Worm (Caenorhabditis elegans) whole organism, mixed stage, embryonic: ENCODE results near the gene nas-10.

ENCODE experiments used
- nhr-12 ChIP-seq: fragments of 150-350 bp; optimal IDR thresholded peaks from 2 replicates; lab custom pipeline; 2014; ENCODE audit warnings: missing biosample characterization, missing genetic modification characterization
- nhr-237 ChIP-seq: fragments of 150-350 bp; optimal IDR thresholded peaks from 2 replicates; lab custom pipeline; 2014; ENCODE audit warnings: missing biosample characterization, missing genetic modification characterization
- ztf-11 ChIP-seq: fragments of 150-350 bp; optimal IDR thresholded peaks from 2 replicates; lab custom pipeline; 2014; ENCODE audit warnings: missing biosample characterization, missing genetic modification characterization

DNA sequence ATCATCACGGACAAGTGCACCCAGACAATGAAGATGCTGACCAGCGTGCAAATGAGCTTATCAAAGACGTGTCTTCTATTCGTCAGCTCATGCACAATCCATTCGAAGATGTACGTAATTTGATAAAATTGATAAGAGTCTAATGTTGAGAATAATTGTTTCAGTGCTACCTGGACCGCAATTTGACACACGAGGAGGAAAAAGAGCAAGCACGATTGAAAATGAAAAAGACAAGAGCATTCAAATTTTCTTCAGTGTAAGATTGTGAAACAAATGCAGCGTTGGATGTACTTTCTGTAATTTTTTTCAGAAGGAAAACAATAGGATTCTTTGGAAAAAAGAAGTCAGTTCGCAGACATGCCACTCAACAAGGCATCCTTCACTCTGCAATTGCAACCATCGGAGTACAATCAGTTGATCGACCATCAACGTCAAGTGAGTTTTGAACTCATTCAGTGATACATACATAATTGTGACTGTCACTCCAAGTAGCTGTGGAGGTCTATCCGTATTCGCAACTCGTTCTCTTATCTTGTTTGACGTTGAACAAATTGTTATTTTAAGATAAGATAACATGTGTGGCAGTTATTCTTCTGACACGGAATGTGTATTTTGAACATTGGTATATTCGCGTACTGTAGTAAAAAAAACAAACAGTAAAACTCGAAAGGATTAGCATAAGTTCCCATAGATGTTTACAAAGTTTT, 6.2 kb downstream of the nas-10 start:
- TF ChIP-seq nhr-12 (tag; lab: Kevin White, UChicago) (no peak), nhr-237 (tag; lab: Kevin White, UChicago) (no peak), ztf-11 (tag; lab: Kevin White, UChicago) (no peak)
